Fruit fly (Drosophila melanogaster) whole organism, embryonic: ENCODE data around the gene CG42676.

ENCODE experiments used
- CG8924 ChIP-seq: fragments of 200-800 bp; optimal IDR thresholded peaks from 3 replicates; lab custom pipeline; 2019; ENCODE audit warnings: missing biosample characterization, mild to moderate bottlenecking, missing genetic modification characterization, moderate library complexity
- Dip2 ChIP-seq: fragments of 200-800 bp; sonication (Bioruptor generic); IDR thresholded peaks from 2 replicates; pipeline ENCODE4 v1.3.6; 2022; ENCODE audit warnings: missing biosample characterization, missing genetic modification characterization
- dimm ChIP-seq: fragments of 200-800 bp; sonication (Bioruptor generic); IDR thresholded peaks from 2 replicates; pipeline ENCODE4 v1.3.6; 2022; ENCODE audit warnings: missing biosample characterization, missing genetic modification characterization
- gce ChIP-seq: fragments of 200-800 bp; sonication (Bioruptor generic); IDR thresholded peaks from 3 replicates; pipeline ENCODE4 v1.3.6; 2022; ENCODE audit warnings: missing biosample characterization, missing genetic modification characterization
- lilli ChIP-seq: fragments of 200-800 bp; sonication (Bioruptor generic); optimal IDR thresholded peaks from 3 replicates; lab custom pipeline; 2016; ENCODE audit warnings: missing biosample characterization, missing genetic modification characterization
- sna ChIP-seq: fragments of 200-800 bp; sonication (Bioruptor generic); IDR thresholded peaks from 2 replicates; pipeline ENCODE4 v1.3.6; 2022; ENCODE audit warnings: missing biosample characterization, missing genetic modification characterization; ENCODE audit not compliant: partially characterized antibody
- tup ChIP-seq: fragments of 200-800 bp; sonication (Bioruptor generic); optimal IDR thresholded peaks from 2 replicates; lab custom pipeline; 2016; ENCODE audit warnings: missing biosample characterization, mild to moderate bottlenecking, missing genetic modification characterization, moderate library complexity

dm6 chr3L:1808631-1809030 lies 5.7 kb downstream of the CG42676 start:
- TF ChIP-seq CG8924 (peak; percentile 90), sna (no peak), dimm (peak; percentile 80), Dip2 (GFP tag; lab: Robert Waterston, UW) (0 out of 2 replicates have a peak, but pooled peaks have one; percentile 38), gce (GFP tag; lab: Robert Waterston, UW) (peak; percentile 84; the same call in 1 of the 3 replicates), tup (GFP tag; lab: Kevin White, UChicago) (peak; percentile 72), lilli (GFP tag; lab: Kevin White, UChicago) (peak; percentile 92)
